Fruit fly (Drosophila melanogaster) whole organism, embryonic: ENCODE results near the gene lectin-28C.

Experiments
- Asciz ChIP-seq: fragments of 200-800 bp; sonication (Bioruptor generic); optimal IDR thresholded peaks from 2 replicates; lab custom pipeline; 2017; ENCODE audit warnings: missing biosample characterization, mild to moderate bottlenecking, missing genetic modification characterization, missing genetic modification reagents
- CG13894 ChIP-seq: fragments of 200-800 bp; sonication (Bioruptor generic); optimal IDR thresholded peaks from 3 replicates; lab custom pipeline; 2018; ENCODE audit warnings: missing biosample characterization, mild to moderate bottlenecking, missing genetic modification characterization, moderate library complexity
- CG14860 ChIP-seq: fragments of 200-800 bp; sonication (Bioruptor generic); IDR thresholded peaks from 3 replicates; pipeline ENCODE4 v1.3.6; 2022; ENCODE audit warnings: missing biosample characterization, missing genetic modification characterization; ENCODE audit not compliant: partially characterized antibody
- CG17802 ChIP-seq: fragments of 200-800 bp; sonication (Bioruptor generic); optimal IDR thresholded peaks from 2 replicates; lab custom pipeline; 2018; ENCODE audit warnings: missing biosample characterization, mild to moderate bottlenecking, missing genetic modification characterization, moderate library complexity
- CG18476 ChIP-seq: fragments of 200-800 bp; sonication (Bioruptor generic); optimal IDR thresholded peaks from 2 replicates; lab custom pipeline; 2016; ENCODE audit warnings: missing biosample characterization, mild to moderate bottlenecking, missing genetic modification characterization
- CG32772 ChIP-seq: fragments of 200-800 bp; sonication (Bioruptor generic); IDR thresholded peaks from 2 replicates; pipeline ENCODE4 v1.3.6; 2022; ENCODE audit warnings: missing biosample characterization, missing genetic modification characterization
- CG42726 ChIP-seq: fragments of 200-800 bp; sonication (Bioruptor generic); IDR thresholded peaks from 2 replicates; pipeline ENCODE4 v1.3.6; 2022; ENCODE audit warnings: missing biosample characterization, missing genetic modification characterization; ENCODE audit not compliant: partially characterized antibody
- CG4328 ChIP-seq: fragments of 200-800 bp; sonication (Bioruptor generic); optimal IDR thresholded peaks from 3 replicates; lab custom pipeline; 2017; ENCODE audit warnings: missing biosample characterization, missing genetic modification reagents, missing genetic modification characterization
- CG4424 ChIP-seq: fragments of 200-800 bp; sonication (Bioruptor generic); optimal IDR thresholded peaks from 3 replicates; lab custom pipeline; 2016; ENCODE audit warnings: missing biosample characterization, missing genetic modification characterization
- CG4854 ChIP-seq: fragments of 200-800 bp; sonication (Bioruptor generic); optimal IDR thresholded peaks from 2 replicates; lab custom pipeline; 2016; ENCODE audit warnings: missing biosample characterization, missing genetic modification characterization, inconsistent platforms
- CG6254 ChIP-seq: fragments of 200-800 bp; sonication (Bioruptor generic); optimal IDR thresholded peaks from 3 replicates; lab custom pipeline; 2017; ENCODE audit warnings: mild to moderate bottlenecking, missing biosample characterization, missing genetic modification reagents, missing genetic modification characterization
- CG7745 ChIP-seq: fragments of 200-800 bp; sonication (Bioruptor generic); optimal IDR thresholded peaks from 2 replicates; lab custom pipeline; 2018; ENCODE audit warnings: missing biosample characterization, mild to moderate bottlenecking, missing genetic modification characterization, moderate library complexity
- CG8281 ChIP-seq: fragments of 200-800 bp; sonication (Bioruptor generic); optimal IDR thresholded peaks from 2 replicates; lab custom pipeline; 2018; ENCODE audit warnings: missing biosample characterization, mild to moderate bottlenecking, missing genetic modification characterization, moderate library complexity
- CG8290 ChIP-seq, 3 experiments: fragments of 200-800 bp; sonication (Bioruptor generic); optimal IDR thresholded peaks; 2 replicates each; lab custom pipeline; 2016 to 2019; ENCODE audit warnings: missing biosample characterization in 3 of 3, missing genetic modification characterization in 3 of 3, mild to moderate bottlenecking in 2 of 3, moderate library complexity in 1 of 3
- CG8478 ChIP-seq: fragments of >200 bp; optimal IDR thresholded peaks from 2 replicates; lab custom pipeline; 2018
- CG9215 ChIP-seq: fragments of 200-800 bp; sonication (Bioruptor generic); IDR thresholded peaks from 2 replicates; pipeline ENCODE4 v1.3.6; 2022; ENCODE audit warnings: missing biosample characterization, missing genetic modification characterization
- CHES-1-like ChIP-seq: fragments of 200-800 bp; sonication (Bioruptor generic); optimal IDR thresholded peaks from 2 replicates; lab custom pipeline; 2016; ENCODE audit warnings: missing biosample characterization, missing genetic modification characterization
- Chrac-16 ChIP-seq: fragments of 200-800 bp; sonication (Bioruptor generic); optimal IDR thresholded peaks from 3 replicates; lab custom pipeline; 2016; ENCODE audit warnings: missing biosample characterization, missing genetic modification characterization
- D ChIP-seq, 2 experiments: fragments of 200-800 bp in 1 of 2; fragments of >200 bp in 1 of 2; sonication (Bioruptor generic) in 1 of 2; optimal IDR thresholded peaks; 2 replicates in 1 of 2; 3 replicates in 1 of 2; lab custom pipeline; 2017; ENCODE audit warnings: mild to moderate bottlenecking in 1 of 2, missing biosample characterization in 1 of 2, missing genetic modification characterization in 1 of 2, missing genetic modification reagents in 1 of 2
- Dad ChIP-seq: fragments of 200-800 bp; sonication (Bioruptor generic); optimal IDR thresholded peaks from 3 replicates; lab custom pipeline; 2016; ENCODE audit warnings: missing biosample characterization, missing genetic modification characterization
- Dfd ChIP-seq, 2 experiments: fragments of >200 bp; optimal IDR thresholded peaks; 2 replicates each; lab custom pipeline; 2017; ENCODE audit warnings: missing biosample characterization in 2 of 2, missing genetic modification characterization in 2 of 2
- Dp ChIP-seq: fragments of 200-800 bp; sonication (Bioruptor generic); optimal IDR thresholded peaks from 2 replicates; lab custom pipeline; 2018; ENCODE audit warnings: missing biosample characterization, mild to moderate bottlenecking, missing genetic modification characterization, moderate library complexity
- Dref ChIP-seq: fragments of 200-800 bp; sonication (Bioruptor generic); IDR thresholded peaks from 2 replicates; pipeline ENCODE4 v1.3.6; 2022; ENCODE audit warnings: missing biosample characterization, missing genetic modification characterization
- E2f2 ChIP-seq: fragments of 200-800 bp; sonication (Bioruptor generic); IDR thresholded peaks from 2 replicates; pipeline ENCODE4 v1.3.6; 2022; ENCODE audit warnings: missing biosample characterization, missing genetic modification characterization
- Elba2 ChIP-seq: fragments of 200-800 bp; sonication (Bioruptor generic); optimal IDR thresholded peaks from 3 replicates; lab custom pipeline; 2016; ENCODE audit warnings: missing biosample characterization, missing genetic modification characterization
- Gug ChIP-seq: fragments of 200-800 bp; sonication (Bioruptor generic); IDR thresholded peaks from 4 replicates; pipeline ENCODE4 v1.3.6; 2022; ENCODE audit warnings: missing biosample characterization, missing genetic modification characterization
- Hsf ChIP-seq: fragments of 200-800 bp; sonication (Bioruptor generic); optimal IDR thresholded peaks from 3 replicates; lab custom pipeline; 2016; ENCODE audit warnings: missing biosample characterization, missing genetic modification characterization
- Jarid2 ChIP-seq: fragments of 200-800 bp; sonication (Bioruptor generic); optimal IDR thresholded peaks from 3 replicates; lab custom pipeline; 2017; ENCODE audit warnings: mild to moderate bottlenecking, missing biosample characterization, missing genetic modification reagents, missing genetic modification characterization
- NC2α ChIP-seq: fragments of 200-800 bp; sonication (Bioruptor generic); optimal IDR thresholded peaks from 2 replicates; lab custom pipeline; 2016; ENCODE audit warnings: missing biosample characterization, missing genetic modification characterization
- Pdp1 ChIP-seq, 2 experiments: fragments of 200-800 bp; sonication (Bioruptor generic); optimal IDR thresholded peaks; 3 replicates each; lab custom pipeline; 2016; ENCODE audit warnings: missing biosample characterization in 2 of 2, missing genetic modification characterization in 2 of 2, mild to moderate bottlenecking in 1 of 2, moderate library complexity in 1 of 2
- YL-1 ChIP-seq: fragments of 200-800 bp; sonication (Bioruptor generic); optimal IDR thresholded peaks from 3 replicates; lab custom pipeline; 2017; ENCODE audit warnings: missing biosample characterization, mild to moderate bottlenecking, missing genetic modification characterization
- aop ChIP-seq: fragments of 200-800 bp; sonication (Bioruptor generic); IDR thresholded peaks from 2 replicates; pipeline ENCODE4 v1.3.6; 2022; ENCODE audit warnings: missing biosample characterization, missing genetic modification characterization
- ap ChIP-seq: fragments of 200-800 bp; sonication (Bioruptor generic); IDR thresholded peaks from 2 replicates; pipeline ENCODE4 v1.3.6; 2022; ENCODE audit warnings: missing biosample characterization, missing genetic modification characterization
- bbx ChIP-seq: fragments of 200-800 bp; sonication (Bioruptor generic); IDR thresholded peaks from 2 replicates; pipeline ENCODE4 v1.3.6; 2022; ENCODE audit warnings: missing biosample characterization, missing genetic modification characterization; ENCODE audit not compliant: partially characterized antibody
- br ChIP-seq: fragments of >200 bp; optimal IDR thresholded peaks from 2 replicates; lab custom pipeline; 2017
- cas ChIP-seq: fragments of 200-800 bp; sonication (Bioruptor generic); IDR thresholded peaks from 2 replicates; pipeline ENCODE4 v1.3.6; 2022; ENCODE audit warnings: missing biosample characterization, missing genetic modification characterization
- caup ChIP-seq: fragments of 200-800 bp; sonication (Bioruptor generic); optimal IDR thresholded peaks from 3 replicates; lab custom pipeline; 2017; ENCODE audit warnings: missing biosample characterization, mild to moderate bottlenecking, missing genetic modification characterization, moderate library complexity; ENCODE audit not compliant: severe bottlenecking
- chif ChIP-seq, 2 experiments: fragments of 200-800 bp; sonication (Bioruptor generic); optimal IDR thresholded peaks; 3 replicates each; lab custom pipeline; 2016; ENCODE audit warnings: missing biosample characterization in 2 of 2, missing genetic modification characterization in 2 of 2
- dati ChIP-seq: fragments of 200-800 bp; sonication (Bioruptor generic); IDR thresholded peaks from 2 replicates; pipeline ENCODE4 v1.3.6; 2022; ENCODE audit warnings: missing biosample characterization, missing genetic modification characterization
- dysf ChIP-seq: fragments of 200-800 bp; sonication (Bioruptor generic); IDR thresholded peaks from 3 replicates; pipeline ENCODE4 v1.3.6; 2022; ENCODE audit warnings: missing biosample characterization, missing genetic modification characterization
- gsb-n ChIP-seq: fragments of 200-800 bp; sonication (Bioruptor generic); optimal IDR thresholded peaks from 3 replicates; lab custom pipeline; 2018; ENCODE audit warnings: missing biosample characterization, mild to moderate bottlenecking, missing genetic modification characterization
- insv ChIP-seq, 2 experiments: fragments of 200-800 bp; sonication (Bioruptor generic); optimal IDR thresholded peaks; 3 replicates each; lab custom pipeline; 2016 to 2018; ENCODE audit warnings: missing biosample characterization in 2 of 2, missing genetic modification characterization in 2 of 2
- lab ChIP-seq: fragments of 200-800 bp; sonication (Bioruptor generic); optimal IDR thresholded peaks from 3 replicates; lab custom pipeline; 2017; ENCODE audit warnings: missing biosample characterization, missing genetic modification characterization, mild to moderate bottlenecking, moderate library complexity, missing genetic modification reagents
- phol ChIP-seq: fragments of 200-800 bp; sonication (Bioruptor generic); optimal IDR thresholded peaks from 3 replicates; lab custom pipeline; 2018; ENCODE audit warnings: missing biosample characterization, mild to moderate bottlenecking, missing genetic modification characterization, moderate library complexity
- slou ChIP-seq: fragments of 200-800 bp; sonication (Bioruptor generic); optimal IDR thresholded peaks from 3 replicates; lab custom pipeline; 2016; ENCODE audit warnings: missing biosample characterization, missing genetic modification characterization
- tgo ChIP-seq: fragments of 200-800 bp; sonication (Bioruptor generic); IDR thresholded peaks from 3 replicates; pipeline ENCODE4 v1.3.6; 2022; ENCODE audit warnings: missing biosample characterization, missing genetic modification characterization
- tio ChIP-seq: fragments of 200-800 bp; sonication (Bioruptor generic); optimal IDR thresholded peaks from 2 replicates; lab custom pipeline; 2017; ENCODE audit warnings: missing biosample characterization, missing genetic modification characterization, inconsistent platforms
- tx ChIP-seq: fragments of 200-800 bp; sonication (Bioruptor generic); optimal IDR thresholded peaks from 2 replicates; lab custom pipeline; 2016; ENCODE audit warnings: missing biosample characterization, missing genetic modification characterization
- unc-4 ChIP-seq: fragments of 200-800 bp; sonication (Bioruptor generic); IDR thresholded peaks from 2 replicates; pipeline ENCODE4 v1.3.6; 2022; ENCODE audit warnings: missing biosample characterization, missing genetic modification characterization; ENCODE audit not compliant: partially characterized antibody
- z ChIP-seq: fragments of 200-800 bp; sonication (Bioruptor generic); IDR thresholded peaks from 3 replicates; pipeline ENCODE4 v1.3.6; 2022; ENCODE audit warnings: missing biosample characterization, missing genetic modification characterization
- zfh2 ChIP-seq: fragments of 200-800 bp; sonication (Bioruptor generic); optimal IDR thresholded peaks from 2 replicates; lab custom pipeline; 2016; ENCODE audit warnings: missing biosample characterization, missing genetic modification characterization

The lectin-28C gene

DNA sequence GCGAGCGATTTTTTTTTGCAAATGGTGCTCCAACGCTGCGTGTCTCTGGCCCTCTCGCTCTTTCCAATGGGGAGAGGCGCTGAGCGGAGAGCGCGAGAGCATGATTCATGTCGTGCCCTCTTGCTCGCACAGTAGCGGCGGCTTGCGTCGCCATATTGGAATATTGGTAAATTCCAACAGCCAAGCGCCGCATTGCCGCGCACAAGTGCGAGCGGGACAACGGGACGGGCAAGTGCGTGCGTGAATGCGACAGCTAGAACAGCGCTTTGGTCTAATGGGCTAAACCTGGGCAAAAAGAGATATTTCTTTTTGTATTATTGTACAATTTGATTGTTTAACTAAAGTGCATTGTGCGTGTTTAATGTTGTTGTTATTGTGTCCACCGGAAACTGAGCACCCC, 28.6 kb upstream of the lectin-28C start (continued):
- TF ChIP-seq CG13894 (tag; lab: Kevin White, UChicago) (peak; percentile 28), CG32772 (GFP tag; lab: Robert Waterston, UW) (peak; percentile 86), NC2α (no peak), CG17802 (tag; lab: Kevin White, UChicago) (no peak), Dfd (GFP tag; optimal IDR thresholded peaks at IDR 0.05; lab: Kevin White, UChicago) (no peak), zfh2 (GFP tag; lab: Kevin White, UChicago) (no peak), Chrac-16 (GFP tag; lab: Kevin White, UChicago) (no peak), CG6254 (no peak), Jarid2 (GFP tag; lab: Kevin White, UChicago) (no peak), lab (GFP tag; lab: Kevin White, UChicago) (peak; percentile 58), bbx (GFP tag; lab: Robert Waterston, UW) (peak; percentile 69), CG7745 (tag; lab: Kevin White, UChicago) (no peak), Hsf (GFP tag; lab: Kevin White, UChicago) (no peak), insv (GFP tag; optimal IDR thresholded peaks at IDR 0.05; lab: Kevin White, UChicago) (peak in 1 of 2 experiments; percentile 62), Asciz (GFP tag; lab: Kevin White, UChicago) (no peak), CG18476 (GFP tag; lab: Kevin White, UChicago) (no peak), Gug (GFP tag; lab: Robert Waterston, UW) (no peak), aop (GFP tag; lab: Robert Waterston, UW) (no peak), E2f2 (GFP tag; lab: Robert Waterston, UW) (no peak), CHES-1-like (GFP tag; lab: Kevin White, UChicago) (no peak), CG4854 (GFP tag; lab: Kevin White, UChicago) (no peak), CG14860 (GFP tag; lab: Robert Waterston, UW) (peak; percentile 61; the same call in 2 of the 3 replicates), cas (GFP tag; lab: Robert Waterston, UW) (no peak), Dref (no peak), br (lab: Kevin White, UChicago) (no peak), YL-1 (GFP tag; lab: Kevin White, UChicago) (peak; percentile 97), CG9215 (GFP tag; lab: Robert Waterston, UW) (peak; percentile 21; the same call in 1 of the 2 replicates), chif (GFP tag; optimal IDR thresholded peaks at IDR 0.05; lab: Kevin White, UChicago) (no peak), CG42726 (GFP tag; lab: Robert Waterston, UW) (peak; percentile 77), Elba2 (peak; percentile 98), gsb-n (tag; lab: Kevin White, UChicago) (no peak), ap (no peak), tio (GFP tag; lab: Kevin White, UChicago) (no peak), Dp (no peak), CG8478 (lab: Kevin White, UChicago) (peak; percentile 99), caup (GFP tag; lab: Kevin White, UChicago) (no peak), phol (tag; lab: Kevin White, UChicago) (peak; percentile 100), D (optimal IDR thresholded peaks at IDR 0.05; lab: Kevin White, UChicago) (no peak), D (GFP tag; optimal IDR thresholded peaks at IDR 0.05; lab: Kevin White, UChicago) (no peak), CG8281 (peak; percentile 50), z (no peak), CG4328 (GFP tag; lab: Kevin White, UChicago) (no peak), Pdp1 (GFP tag; optimal IDR thresholded peaks at IDR 0.05; lab: Kevin White, UChicago) (peak in 1 of 2 experiments; percentile 14), dysf (GFP tag; lab: Robert Waterston, UW) (no peak), CG4424 (GFP tag; lab: Kevin White, UChicago) (no peak), dati (GFP tag; lab: Robert Waterston, UW) (no peak), slou (no peak), unc-4 (no peak), Dad (no peak), tgo (no peak), tx (GFP tag; lab: Kevin White, UChicago) (no peak), CG8290 (GFP tag; optimal IDR thresholded peaks at IDR 0.05; lab: Kevin White, UChicago) (peak; percentile 30), CG8290 (tag; optimal IDR thresholded peaks at IDR 0.05; lab: Kevin White, UChicago) (peak; percentile 20 to 79)
